Worm (Caenorhabditis elegans): Measurements from ENCODE around the gene C49H3.12.

DNA sequence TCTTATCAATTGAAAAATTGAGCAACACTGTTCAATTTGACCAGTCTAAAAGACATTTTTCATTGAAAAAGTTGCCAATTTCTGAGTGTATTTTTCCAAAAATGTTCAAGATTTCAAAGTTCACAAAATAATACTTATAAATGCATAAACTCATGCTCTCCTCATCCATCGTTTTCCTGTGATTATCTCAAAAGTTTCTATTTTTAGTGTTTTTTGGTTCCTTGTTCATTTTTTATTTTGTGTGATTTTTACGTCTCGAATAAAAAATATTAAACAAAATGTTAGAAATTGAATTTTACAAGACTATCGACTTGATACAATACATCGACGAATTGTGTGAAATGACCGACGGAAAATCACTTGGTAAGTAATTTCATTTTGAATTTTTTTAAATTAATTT lies 45.4 kb downstream of the C49H3.12 start, which contains the start of gene atic-1:
- no peak for TF ChIP-seq R02D3.7 (tag; optimal IDR thresholded peaks at IDR 0.05)
- no peak for TF ChIP-seq egl-27 (tag; optimal IDR thresholded peaks at IDR 0.05)
- TF ChIP-seq dmd-4 (tag; optimal IDR thresholded peaks at IDR 0.05) = no peak
- no peak for TF ChIP-seq aly-2 (tag; optimal IDR thresholded peaks at IDR 0.05)
- TF ChIP-seq ceh-16 (tag; optimal IDR thresholded peaks at IDR 0.05) = no peak
- TF ChIP-seq snpc-4 (tag; optimal IDR thresholded peaks at IDR 0.05) = no peak
- TF ChIP-seq zag-1 (tag; optimal IDR thresholded peaks at IDR 0.05) = no peak
- no peak for TF ChIP-seq ztf-11 (tag; optimal IDR thresholded peaks at IDR 0.05)
- no peak for TF ChIP-seq unc-62 (GFP tag; optimal IDR thresholded peaks at IDR 0.05)
- TF ChIP-seq nhr-12 (tag; optimal IDR thresholded peaks at IDR 0.05) = no peak
- TF ChIP-seq nhr-25 (tag; optimal IDR thresholded peaks at IDR 0.05) = no peak
- no peak for TF ChIP-seq ama-1 (optimal IDR thresholded peaks at IDR 0.05)
- no peak for TF ChIP-seq mdl-1 (tag; optimal IDR thresholded peaks at IDR 0.05)

All from whole organism, L2 larva.